Fruit fly (Drosophila melanogaster): Measurements from ENCODE around the gene CG45072.

dm6 chr3R:30151300-30152109 lies 28.4 kb upstream of the CG45072 start, which contains the start of gene CG15529:
- TF ChIP-seq gl (tag; optimal IDR thresholded peaks at IDR 0.05) (peak; percentile 35), CG15710 (tag; optimal IDR thresholded peaks at IDR 0.05) (peak; percentile 75), CG10348 (GFP tag; IDR thresholded peaks at IDR 0.05) (no peak), CG17806 (tag; optimal IDR thresholded peaks at IDR 0.05) (peak; percentile 74), Snoo (tag; optimal IDR thresholded peaks at IDR 0.05) (no peak), fd96Ca (GFP tag; IDR thresholded peaks at IDR 0.05) (peak; percentile 74; the same call in 2 of the 3 replicates), Pif1A (GFP tag; optimal IDR thresholded peaks at IDR 0.05) (peak; percentile 10), CG4496 (GFP tag; IDR thresholded peaks at IDR 0.05) (peak; percentile 90), CG13204 (GFP tag; optimal IDR thresholded peaks at IDR 0.05) (peak; percentile 30)
